Fruit fly (Drosophila melanogaster) whole organism, embryonic: ENCODE data around the gene nan.

Experiments
- Adf1 ChIP-seq: fragments of 200-800 bp; sonication (Bioruptor generic); IDR thresholded peaks from 2 replicates; pipeline ENCODE4 v1.3.6; 2022; ENCODE audit warnings: missing biosample characterization, missing genetic modification characterization
- Bgb ChIP-seq: fragments of 200-800 bp; sonication (Bioruptor generic); IDR thresholded peaks from 2 replicates; pipeline ENCODE4 v1.3.6; 2022; ENCODE audit warnings: missing biosample characterization, missing genetic modification characterization; ENCODE audit not compliant: partially characterized antibody
- CG10274 ChIP-seq: fragments of 200-800 bp; sonication (Bioruptor generic); optimal IDR thresholded peaks from 3 replicates; lab custom pipeline; 2017; ENCODE audit warnings: missing biosample characterization, mild to moderate bottlenecking, missing genetic modification characterization
- CG10565 ChIP-seq: fragments of 200-800 bp; sonication (Bioruptor generic); optimal IDR thresholded peaks from 3 replicates; lab custom pipeline; 2016; ENCODE audit warnings: missing biosample characterization, mild to moderate bottlenecking, missing genetic modification characterization
- CG10979 ChIP-seq: fragments of 200-800 bp; sonication (Bioruptor generic); optimal IDR thresholded peaks from 2 replicates; lab custom pipeline; 2018; ENCODE audit warnings: missing biosample characterization, mild to moderate bottlenecking, missing genetic modification characterization, moderate library complexity
- CG11398 ChIP-seq: fragments of 200-800 bp; sonication (Bioruptor generic); optimal IDR thresholded peaks from 2 replicates; lab custom pipeline; 2016; ENCODE audit warnings: missing biosample characterization, missing genetic modification characterization
- CG11504 ChIP-seq: fragments of 200-800 bp; sonication (Bioruptor generic); optimal IDR thresholded peaks from 3 replicates; lab custom pipeline; 2019; ENCODE audit warnings: missing biosample characterization, mild to moderate bottlenecking, missing genetic modification characterization, moderate library complexity
- CG11723 ChIP-seq: fragments of 200-800 bp; sonication (Bioruptor generic); optimal IDR thresholded peaks from 2 replicates; lab custom pipeline; 2017; ENCODE audit warnings: missing biosample characterization, mild to moderate bottlenecking, missing genetic modification characterization
- CG12219 ChIP-seq: fragments of 200-800 bp; sonication (Bioruptor generic); optimal IDR thresholded peaks from 3 replicates; lab custom pipeline; 2018; ENCODE audit warnings: missing biosample characterization, mild to moderate bottlenecking, missing genetic modification characterization
- CG13296 ChIP-seq: fragments of 200-800 bp; sonication (Bioruptor generic); optimal IDR thresholded peaks from 3 replicates; lab custom pipeline; 2018; ENCODE audit warnings: missing biosample characterization, mild to moderate bottlenecking, missing genetic modification characterization
- CG13424 ChIP-seq: fragments of 200-800 bp; sonication (Bioruptor generic); optimal IDR thresholded peaks from 2 replicates; lab custom pipeline; 2019; ENCODE audit warnings: missing biosample characterization, mild to moderate bottlenecking, missing genetic modification characterization, moderate library complexity
- CG14014 ChIP-seq: fragments of 200-800 bp; sonication (Bioruptor generic); IDR thresholded peaks from 2 replicates; pipeline ENCODE4 v1.3.6; 2022; ENCODE audit warnings: missing biosample characterization, missing genetic modification characterization
- CG14710 ChIP-seq: fragments of 200-800 bp; sonication (Bioruptor generic); optimal IDR thresholded peaks from 3 replicates; lab custom pipeline; 2019; ENCODE audit warnings: missing biosample characterization, mild to moderate bottlenecking, missing genetic modification characterization, moderate library complexity
- CG1602 ChIP-seq: fragments of 200-800 bp; sonication (Bioruptor generic); optimal IDR thresholded peaks from 3 replicates; lab custom pipeline; 2016; ENCODE audit warnings: missing biosample characterization, missing genetic modification characterization
- CG17328 ChIP-seq: fragments of 200-800 bp; sonication (Bioruptor generic); IDR thresholded peaks from 2 replicates; pipeline ENCODE4 v1.3.6; 2022; ENCODE audit warnings: missing biosample characterization, missing genetic modification characterization
- CG17361 ChIP-seq: fragments of 200-800 bp; sonication (Bioruptor generic); IDR thresholded peaks from 3 replicates; pipeline ENCODE4 v1.3.6; 2022; ENCODE audit warnings: missing biosample characterization, missing genetic modification characterization
- CG2116 ChIP-seq: fragments of 200-800 bp; sonication (Bioruptor generic); optimal IDR thresholded peaks from 3 replicates; lab custom pipeline; 2018; ENCODE audit warnings: missing biosample characterization, mild to moderate bottlenecking, missing genetic modification characterization
- CG2712 ChIP-seq: fragments of 200-800 bp; optimal IDR thresholded peaks from 3 replicates; lab custom pipeline; 2019; ENCODE audit warnings: missing biosample characterization, mild to moderate bottlenecking, missing genetic modification characterization, moderate library complexity
- CG31388 ChIP-seq: fragments of 200-800 bp; sonication (Bioruptor generic); optimal IDR thresholded peaks from 2 replicates; lab custom pipeline; 2016; ENCODE audit warnings: missing biosample characterization, missing genetic modification characterization
- CG33213 ChIP-seq: fragments of 200-800 bp; sonication (Bioruptor generic); optimal IDR thresholded peaks from 3 replicates; lab custom pipeline; 2016; ENCODE audit warnings: missing biosample characterization, missing genetic modification characterization
- CG34224 ChIP-seq: fragments of 200-800 bp; sonication (Bioruptor generic); IDR thresholded peaks from 3 replicates; pipeline ENCODE4 v1.3.6; 2022; ENCODE audit warnings: missing biosample characterization, missing genetic modification characterization; ENCODE audit not compliant: partially characterized antibody
- CG42726 ChIP-seq: fragments of 200-800 bp; sonication (Bioruptor generic); IDR thresholded peaks from 2 replicates; pipeline ENCODE4 v1.3.6; 2022; ENCODE audit warnings: missing biosample characterization, missing genetic modification characterization; ENCODE audit not compliant: partially characterized antibody
- CG6254 ChIP-seq: fragments of 200-800 bp; sonication (Bioruptor generic); optimal IDR thresholded peaks from 3 replicates; lab custom pipeline; 2017; ENCODE audit warnings: mild to moderate bottlenecking, missing biosample characterization, missing genetic modification reagents, missing genetic modification characterization
- CG6813 ChIP-seq: fragments of 200-800 bp; sonication (Bioruptor generic); optimal IDR thresholded peaks from 2 replicates; lab custom pipeline; 2017; ENCODE audit warnings: missing biosample characterization, missing genetic modification characterization, mild to moderate bottlenecking, moderate library complexity, missing genetic modification reagents
- CG7556 ChIP-seq: fragments of 200-800 bp; sonication (Bioruptor generic); optimal IDR thresholded peaks from 2 replicates; lab custom pipeline; 2017; ENCODE audit warnings: missing biosample characterization, mild to moderate bottlenecking, missing genetic modification characterization
- CG8281 ChIP-seq: fragments of 200-800 bp; sonication (Bioruptor generic); optimal IDR thresholded peaks from 2 replicates; lab custom pipeline; 2018; ENCODE audit warnings: missing biosample characterization, mild to moderate bottlenecking, missing genetic modification characterization, moderate library complexity
- CG8388 ChIP-seq: fragments of 200-800 bp; sonication (Bioruptor generic); optimal IDR thresholded peaks from 2 replicates; lab custom pipeline; 2019; ENCODE audit warnings: missing biosample characterization, mild to moderate bottlenecking, missing genetic modification characterization, moderate library complexity
- CoRest ChIP-seq: fragments of 200-800 bp; sonication (Bioruptor generic); optimal IDR thresholded peaks from 3 replicates; lab custom pipeline; 2018; ENCODE audit warnings: missing biosample characterization, mild to moderate bottlenecking, missing genetic modification characterization, moderate library complexity
- Dbx ChIP-seq: fragments of 200-800 bp; sonication (Bioruptor generic); IDR thresholded peaks from 3 replicates; pipeline ENCODE4 v1.3.6; 2022; ENCODE audit warnings: missing biosample characterization, missing genetic modification characterization
- Deaf1 ChIP-seq: fragments of 200-800 bp; optimal IDR thresholded peaks from 3 replicates; lab custom pipeline; 2019; ENCODE audit warnings: missing biosample characterization, mild to moderate bottlenecking, missing genetic modification characterization, moderate library complexity
- Gsc ChIP-seq: fragments of 200-800 bp; sonication (Bioruptor generic); IDR thresholded peaks from 2 replicates; pipeline ENCODE4 v1.3.6; 2022; ENCODE audit warnings: missing biosample characterization, missing genetic modification characterization
- HHEX ChIP-seq: fragments of 200-800 bp; sonication (Bioruptor generic); optimal IDR thresholded peaks from 3 replicates; lab custom pipeline; 2017; ENCODE audit warnings: missing biosample characterization, mild to moderate bottlenecking, missing genetic modification characterization, missing genetic modification reagents
- HLH3B ChIP-seq: fragments of 200-800 bp; sonication (Bioruptor generic); IDR thresholded peaks from 2 replicates; pipeline ENCODE4 v1.3.6; 2022; ENCODE audit warnings: missing biosample characterization, missing genetic modification characterization
- Hr39 ChIP-seq: fragments of >200 bp; optimal IDR thresholded peaks from 2 replicates; lab custom pipeline; 2017
- Kr ChIP-seq: fragments of 200-800 bp; sonication (Bioruptor generic); optimal IDR thresholded peaks from 2 replicates; lab custom pipeline; 2017; ENCODE audit warnings: missing biosample characterization, mild to moderate bottlenecking, missing genetic modification characterization
- Myb ChIP-seq: fragments of 200-800 bp; sonication (Bioruptor generic); optimal IDR thresholded peaks from 2 replicates; lab custom pipeline; 2016; ENCODE audit warnings: missing biosample characterization, missing genetic modification characterization
- Nf-YB ChIP-seq: fragments of 200-800 bp; sonication (Bioruptor generic); optimal IDR thresholded peaks from 3 replicates; lab custom pipeline; 2019; ENCODE audit warnings: missing biosample characterization, mild to moderate bottlenecking, missing genetic modification characterization, moderate library complexity
- NfI ChIP-seq: fragments of 200-800 bp; sonication (Bioruptor generic); optimal IDR thresholded peaks from 3 replicates; lab custom pipeline; 2018; ENCODE audit warnings: missing biosample characterization, mild to moderate bottlenecking, missing genetic modification characterization, moderate library complexity
- Xrp1 ChIP-seq: fragments of 200-800 bp; sonication (Bioruptor generic); IDR thresholded peaks from 2 replicates; pipeline ENCODE4 v1.3.6; 2022; ENCODE audit warnings: missing biosample characterization, missing genetic modification characterization
- bcd ChIP-seq: fragments of 200-800 bp; sonication (Bioruptor generic); optimal IDR thresholded peaks from 2 replicates; lab custom pipeline; 2017; ENCODE audit warnings: missing biosample characterization, mild to moderate bottlenecking, missing genetic modification characterization
- chinmo ChIP-seq: fragments of 200-800 bp; sonication (Bioruptor generic); IDR thresholded peaks from 4 replicates; pipeline ENCODE4 v1.3.6; 2022; ENCODE audit warnings: missing biosample characterization, missing genetic modification characterization; ENCODE audit not compliant: partially characterized antibody
- dimm ChIP-seq: fragments of 200-800 bp; sonication (Bioruptor generic); IDR thresholded peaks from 2 replicates; pipeline ENCODE4 v1.3.6; 2022; ENCODE audit warnings: missing biosample characterization, missing genetic modification characterization
- fd64A ChIP-seq: fragments of 200-800 bp; sonication (Bioruptor generic); optimal IDR thresholded peaks from 3 replicates; lab custom pipeline; 2018; ENCODE audit warnings: missing biosample characterization, mild to moderate bottlenecking, missing genetic modification characterization
- ftz-f1 ChIP-seq: fragments of 200-800 bp; sonication (Bioruptor generic); optimal IDR thresholded peaks from 2 replicates; lab custom pipeline; 2016; ENCODE audit warnings: missing biosample characterization, missing genetic modification characterization
- kni ChIP-seq: fragments of 200-800 bp; sonication (Bioruptor generic); optimal IDR thresholded peaks from 3 replicates; lab custom pipeline; 2017; ENCODE audit warnings: mild to moderate bottlenecking, missing biosample characterization, missing genetic modification reagents, missing genetic modification characterization
- sc ChIP-seq, 3 experiments: fragments of >200 bp in 2 of 3; fragments of 200-800 bp in 1 of 3; sonication (Bioruptor generic) in 1 of 3; optimal IDR thresholded peaks; 2 replicates in 2 of 3; 3 replicates in 1 of 3; lab custom pipeline; 2017; ENCODE audit warnings: mild to moderate bottlenecking in 1 of 3, missing biosample characterization in 1 of 3, missing genetic modification characterization in 1 of 3, missing genetic modification reagents in 1 of 3
- tap ChIP-seq: fragments of 200-800 bp; optimal IDR thresholded peaks from 3 replicates; lab custom pipeline; 2019; ENCODE audit warnings: missing biosample characterization, mild to moderate bottlenecking, missing genetic modification characterization, moderate library complexity
- trem ChIP-seq: fragments of 200-800 bp; optimal IDR thresholded peaks from 3 replicates; lab custom pipeline; 2019; ENCODE audit warnings: missing biosample characterization, mild to moderate bottlenecking, missing genetic modification characterization, moderate library complexity
- tup ChIP-seq: fragments of 200-800 bp; sonication (Bioruptor generic); optimal IDR thresholded peaks from 2 replicates; lab custom pipeline; 2016; ENCODE audit warnings: missing biosample characterization, mild to moderate bottlenecking, missing genetic modification characterization, moderate library complexity

The nan gene

dm6 chr3L:14195714-14196113 lies 6.3 kb upstream of the nan start (continued):
- TF ChIP-seq CG11723: peak; percentile 27
- no peak for TF ChIP-seq Myb (GFP tag; lab: Kevin White, UChicago)
- peak; percentile 9 for TF ChIP-seq CG2116
- TF ChIP-seq dimm: no peak
- peak; percentile 54; the same call in 1 of the 2 replicates for TF ChIP-seq Xrp1
- no peak for TF ChIP-seq CG33213
- no peak for TF ChIP-seq CG10274 (GFP tag; lab: Kevin White, UChicago)
- TF ChIP-seq Bgb (GFP tag; lab: Robert Waterston, UW): no peak
- TF ChIP-seq CG6254 (GFP tag; lab: Kevin White, UChicago): no peak
- TF ChIP-seq CG42726 (GFP tag; lab: Robert Waterston, UW): no peak
- TF ChIP-seq CG10565 (GFP tag; lab: Kevin White, UChicago): no peak
- peak; percentile 64 for TF ChIP-seq CG11398 (GFP tag; lab: Kevin White, UChicago)
- peak; percentile 40 for TF ChIP-seq tap (tag; lab: Kevin White, UChicago)
- peak; percentile 49 for TF ChIP-seq CG6813
- TF ChIP-seq CG1602 (GFP tag; lab: Kevin White, UChicago): no peak
- no peak for TF ChIP-seq Adf1 (GFP tag; lab: Robert Waterston, UW)
- TF ChIP-seq Kr (GFP tag; lab: Kevin White, UChicago): peak; percentile 20
- TF ChIP-seq CG10979 (tag; lab: Kevin White, UChicago): no peak
- TF ChIP-seq Hr39: no peak
- peak; percentile 44 for TF ChIP-seq CG11504
- TF ChIP-seq fd64A (GFP tag; lab: Kevin White, UChicago): peak; percentile 58
- TF ChIP-seq CG31388: no peak
- no peak for TF ChIP-seq ftz-f1 (GFP tag; lab: Kevin White, UChicago)
- TF ChIP-seq sc (optimal IDR thresholded peaks at IDR 0.05; lab: Kevin White, UChicago): no peak
- peak; percentile 33 for TF ChIP-seq sc (GFP tag; optimal IDR thresholded peaks at IDR 0.05; lab: Kevin White, UChicago)
- peak; percentile 21 for TF ChIP-seq NfI (GFP tag; lab: Kevin White, UChicago)
- peak; percentile 2 for TF ChIP-seq trem (tag; lab: Kevin White, UChicago)
- TF ChIP-seq Gsc: no peak
- TF ChIP-seq CG2712 (tag; lab: Kevin White, UChicago): peak; percentile 41
- TF ChIP-seq CG34224 (GFP tag; lab: Robert Waterston, UW): no peak
- TF ChIP-seq CG17361 (GFP tag; lab: Robert Waterston, UW): no peak
- TF ChIP-seq CG14014: peak; percentile 37; the same call in 1 of the 2 replicates
- peak; percentile 26 for TF ChIP-seq CG14710 (tag; lab: Kevin White, UChicago)
- peak; percentile 7 for TF ChIP-seq CG8388 (GFP tag; lab: Kevin White, UChicago)
- TF ChIP-seq CG13424: peak; percentile 42
- TF ChIP-seq tup: peak; percentile 17
- peak; percentile 17; the same call in 1 of the 2 replicates for TF ChIP-seq HLH3B (GFP tag; lab: Robert Waterston, UW)
- peak; percentile 53 for TF ChIP-seq kni (GFP tag; lab: Kevin White, UChicago)
- 0 out of 2 replicates have a peak, but pooled peaks have one; percentile 12 for TF ChIP-seq CG17328 (GFP tag; lab: Robert Waterston, UW)
- TF ChIP-seq Deaf1 (tag; lab: Kevin White, UChicago): no peak
- peak; percentile 18 for TF ChIP-seq Nf-YB (GFP tag; lab: Kevin White, UChicago)
- peak; percentile 17 for TF ChIP-seq CoRest (tag; lab: Kevin White, UChicago)
- 0 out of 3 replicates have a peak, but pooled peaks have one; percentile 21 for TF ChIP-seq Dbx (GFP tag; lab: Robert Waterston, UW)
- TF ChIP-seq bcd: no peak
- peak; percentile 60 for TF ChIP-seq HHEX (GFP tag; lab: Kevin White, UChicago)
- 0 out of 4 replicates have a peak, but pooled peaks have one; percentile 9 for TF ChIP-seq chinmo (GFP tag; lab: Robert Waterston, UW)
- peak; percentile 35 for TF ChIP-seq CG12219 (GFP tag; lab: Kevin White, UChicago)
- TF ChIP-seq CG8281 (tag; lab: Kevin White, UChicago): peak; percentile 51
- no peak for TF ChIP-seq CG7556 (GFP tag; lab: Kevin White, UChicago)
- peak; percentile 55 for TF ChIP-seq CG13296 (GFP tag; lab: Kevin White, UChicago)
